Fruit fly (Drosophila melanogaster): Measurements from ENCODE around the gene CG5391.

Gene CG5391

dm6 chr3R:22328665-22329350 lies 5.1 kb downstream of the CG5391 start, which contains the start of gene CG7080 (continued):
- TF ChIP-seq ci (GFP tag; IDR thresholded peaks at IDR 0.05) = peak; percentile 45; the same call in 1 of the 3 replicates
- TF ChIP-seq fd96Cb (tag; optimal IDR thresholded peaks at IDR 0.05) = peak; percentile 50
- no peak for TF ChIP-seq CG10431 (GFP tag; optimal IDR thresholded peaks at IDR 0.05)
- peak; percentile 4 for TF ChIP-seq oc (tag; optimal IDR thresholded peaks at IDR 0.05)
- no peak for TF ChIP-seq sens (GFP tag)
- 0 out of 2 replicates have a peak, but pooled peaks have one; percentile 10 for TF ChIP-seq H2.0 (GFP tag; IDR thresholded peaks at IDR 0.05)
- TF ChIP-seq CoRest (tag; optimal IDR thresholded peaks at IDR 0.05) = peak; percentile 22
- TF ChIP-seq Hr51 (GFP tag; optimal IDR thresholded peaks at IDR 0.05) = peak in 1 of 2 experiments; percentile 72
- no peak for TF ChIP-seq NC2β (GFP tag; optimal IDR thresholded peaks at IDR 0.05)
- TF ChIP-seq CG6272 (GFP tag; IDR thresholded peaks at IDR 0.05) = 0 out of 2 replicates have a peak, but pooled peaks have one; percentile 29
- peak; percentile 77 for TF ChIP-seq dmrt99B (tag; optimal IDR thresholded peaks at IDR 0.05)
- peak; percentile 27; the same call in 1 of the 2 replicates for TF ChIP-seq HLH3B (GFP tag; IDR thresholded peaks at IDR 0.05)
- peak; percentile 37 for TF ChIP-seq Oli (tag; optimal IDR thresholded peaks at IDR 0.05)
- no peak for TF ChIP-seq CG15479 (GFP tag; optimal IDR thresholded peaks at IDR 0.05)
- no peak for TF ChIP-seq HLH54F (GFP tag; optimal IDR thresholded peaks at IDR 0.05)
- TF ChIP-seq ind (GFP tag; optimal IDR thresholded peaks at IDR 0.05) = no peak
- TF ChIP-seq CG11398 (GFP tag; optimal IDR thresholded peaks at IDR 0.05) = no peak
- no peak for TF ChIP-seq pan (optimal IDR thresholded peaks at IDR 0.05)
- peak in 1 of 2 experiments; percentile 15 for TF ChIP-seq pan (GFP tag; optimal IDR thresholded peaks at IDR 0.05 in 1 of 2, IDR thresholded peaks at IDR 0.05 in 1 of 2)
- 0 out of 2 replicates have a peak, but pooled peaks have one; percentile 32 for TF ChIP-seq Ptx1 (GFP tag; IDR thresholded peaks at IDR 0.05)
- TF ChIP-seq ttk (GFP tag; IDR thresholded peaks at IDR 0.05) = peak; percentile 21; the same call in 1 of the 2 replicates
- TF ChIP-seq dysf (GFP tag; IDR thresholded peaks at IDR 0.05) = 0 out of 3 replicates have a peak, but pooled peaks have one; percentile 20
- peak; percentile 27; the same call in 1 of the 2 replicates for TF ChIP-seq Ada2b (GFP tag; IDR thresholded peaks at IDR 0.05)

- TF ChIP-seq CG9727 (GFP tag; optimal IDR thresholded peaks at IDR 0.05) (no peak), CG4820 (GFP tag; optimal IDR thresholded peaks at IDR 0.05) (no peak), B-H1 (GFP tag; IDR thresholded peaks at IDR 0.05) (no peak), CG15269 (tag; optimal IDR thresholded peaks at IDR 0.05) (no peak), stc (GFP tag; IDR thresholded peaks at IDR 0.05) (no peak), psq (GFP tag; optimal IDR thresholded peaks at IDR 0.05) (no peak), CG12104 (GFP tag; optimal IDR thresholded peaks at IDR 0.05) (no peak), CG2202 (tag; optimal IDR thresholded peaks at IDR 0.05) (peak; percentile 15), salm (tag; optimal IDR thresholded peaks at IDR 0.05) (no peak), CG4707 (GFP tag; optimal IDR thresholded peaks at IDR 0.05) (no peak), dysf (GFP tag; IDR thresholded peaks at IDR 0.05) (no peak), CG10979 (tag; optimal IDR thresholded peaks at IDR 0.05) (peak; percentile 56), lbe (GFP tag; optimal IDR thresholded peaks at IDR 0.05) (no peak), CG3838 (GFP tag; optimal IDR thresholded peaks at IDR 0.05) (no peak), sens (GFP tag) (peak; percentile 32), abd-A (tag; optimal IDR thresholded peaks at IDR 0.05) (no peak), otp (GFP tag; IDR thresholded peaks at IDR 0.05) (no peak), lilli (GFP tag; optimal IDR thresholded peaks at IDR 0.05) (no peak), tx (GFP tag; optimal IDR thresholded peaks at IDR 0.05) (no peak), chinmo (GFP tag; IDR thresholded peaks at IDR 0.05; ENCODE audit: partially characterized antibody) (no peak), Sox102F (GFP tag; optimal IDR thresholded peaks at IDR 0.05) (no peak), pnt (GFP tag; optimal IDR thresholded peaks at IDR 0.05) (no peak), CG16815 (GFP tag; optimal IDR thresholded peaks at IDR 0.05) (no peak), CG7271 (tag; optimal IDR thresholded peaks at IDR 0.05) (no peak), CG17328 (GFP tag; IDR thresholded peaks at IDR 0.05) (peak; percentile 40; the same call in 1 of the 2 replicates), CHES-1-like (GFP tag; optimal IDR thresholded peaks at IDR 0.05) (no peak), CG2712 (tag; optimal IDR thresholded peaks at IDR 0.05) (peak; percentile 53), yki (optimal IDR thresholded peaks at IDR 0.05) (no peak), chm (GFP tag; IDR thresholded peaks at IDR 0.05) (no peak)
Observed at dm6 chr3R:22324736-22325135, 9.2 kb downstream of the CG5391 start.

All from whole organism, embryonic.